Fruit fly (Drosophila melanogaster): ENCODE data around the gene CG43181.

Gene CG43181

dm6 chrX:350266-350665 is at the start of gene CG43181:
Gene CG43181, plus strand, starts transcription at chrX:350566.
- no peak for TF ChIP-seq CG17801 (GFP tag; optimal IDR thresholded peaks at IDR 0.05; ENCODE audit: partially characterized antibody)

DNA sequence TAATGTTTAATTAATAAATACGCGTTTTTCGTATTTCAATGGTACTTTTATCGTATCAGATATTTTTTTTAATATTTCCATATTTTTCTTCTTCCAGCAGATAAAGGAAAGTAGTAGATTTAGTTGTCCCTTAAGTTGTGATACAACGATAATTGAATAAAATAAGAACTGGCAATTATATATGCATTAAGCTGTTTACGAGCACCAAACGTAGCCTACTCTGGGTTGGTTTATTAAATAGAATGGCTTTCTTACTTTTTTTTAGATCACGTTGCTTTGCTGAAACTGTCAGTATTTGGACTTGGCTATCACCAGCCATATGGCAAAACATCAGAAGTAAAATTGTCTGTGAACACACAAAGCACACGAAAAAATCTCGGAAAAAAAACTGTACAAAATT is 43.0 kb upstream of the CG43181 start, which contains the start of gene CG12470:
CG12470 (plus strand) TSS at position 301 of the 400 bp plus-strand sequence.
- no peak for TF ChIP-seq CG17801 (GFP tag; optimal IDR thresholded peaks at IDR 0.05; ENCODE audit: partially characterized antibody)

- TF ChIP-seq CG17801 (GFP tag; optimal IDR thresholded peaks at IDR 0.05; ENCODE audit: partially characterized antibody), result no peak
These were observed 39.0 kb upstream of the CG43181 start for dm6 chrX:311328-311727.

dm6 chrX:314823-315222 is 35.5 kb upstream of the CG43181 start, which contains the start of gene Or1a:
Gene Or1a, plus strand, starts transcription at chrX:315123.
- no peak for TF ChIP-seq CG17801 (GFP tag; optimal IDR thresholded peaks at IDR 0.05; ENCODE audit: partially characterized antibody)

DNA sequence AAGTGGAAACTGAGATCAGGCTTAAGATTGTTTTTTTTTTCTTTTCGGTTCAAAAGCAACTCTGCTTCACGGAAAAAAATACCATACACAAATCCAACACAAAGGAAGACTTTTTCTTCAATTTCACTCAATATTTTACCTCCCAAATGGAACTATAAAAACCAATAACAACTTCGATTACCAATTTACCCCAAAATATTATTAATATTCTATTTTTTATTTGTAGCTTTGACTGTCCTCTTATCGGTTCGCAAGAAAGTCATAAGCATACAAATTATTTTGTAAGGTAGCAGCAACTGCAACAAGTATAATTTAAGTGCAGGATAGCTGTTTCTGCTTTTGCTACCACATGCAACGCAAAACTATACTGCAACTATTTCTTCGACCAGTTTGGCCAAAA is 16.4 kb upstream of the CG43181 start:
- no peak for TF ChIP-seq CG17801 (GFP tag; optimal IDR thresholded peaks at IDR 0.05; ENCODE audit: partially characterized antibody)

- no peak for TF ChIP-seq CG17801 (GFP tag; optimal IDR thresholded peaks at IDR 0.05; ENCODE audit: partially characterized antibody)
These were observed 15.6 kb upstream of the CG43181 start for dm6 chrX:334624-335292.

DNA sequence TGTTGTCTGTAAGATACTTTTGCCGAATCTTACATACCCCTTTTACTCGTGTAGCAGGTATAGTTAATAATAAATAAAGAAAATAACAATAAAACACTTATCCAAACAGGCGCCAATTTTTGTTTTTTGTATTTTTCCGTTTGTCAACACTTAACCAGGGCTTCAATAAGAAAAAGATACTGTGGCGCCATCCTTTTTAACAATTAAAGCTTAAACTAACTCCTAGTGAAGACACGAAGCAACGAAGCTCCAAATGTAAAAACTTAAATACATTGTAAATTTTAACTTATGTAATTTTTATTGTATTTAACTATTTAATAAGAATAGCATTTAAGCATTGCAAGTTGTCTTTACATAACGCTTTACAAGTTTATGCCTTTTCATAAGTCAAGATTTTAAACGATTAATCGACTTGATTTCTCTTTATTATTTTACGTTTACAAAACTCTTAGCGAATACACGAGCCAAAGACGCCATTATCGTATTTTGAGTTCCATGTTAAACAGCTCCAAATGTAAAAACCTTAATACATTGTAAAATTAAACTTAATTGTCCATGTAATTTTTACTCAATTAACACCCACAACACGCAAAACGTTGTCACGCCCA is 13.6 kb upstream of the CG43181 start:
- TF ChIP-seq CG17801 (GFP tag; optimal IDR thresholded peaks at IDR 0.05; ENCODE audit: partially characterized antibody), result no peak

dm6 chrX:338123-338527 is 12.2 kb upstream of the CG43181 start:
- TF ChIP-seq CG17801 (GFP tag; optimal IDR thresholded peaks at IDR 0.05; ENCODE audit: partially characterized antibody), result peak; percentile 58

dm6 chrX:339866-340571 is 10.3 kb upstream of the CG43181 start:
- no peak for TF ChIP-seq CG17801 (GFP tag; optimal IDR thresholded peaks at IDR 0.05; ENCODE audit: partially characterized antibody)

DNA sequence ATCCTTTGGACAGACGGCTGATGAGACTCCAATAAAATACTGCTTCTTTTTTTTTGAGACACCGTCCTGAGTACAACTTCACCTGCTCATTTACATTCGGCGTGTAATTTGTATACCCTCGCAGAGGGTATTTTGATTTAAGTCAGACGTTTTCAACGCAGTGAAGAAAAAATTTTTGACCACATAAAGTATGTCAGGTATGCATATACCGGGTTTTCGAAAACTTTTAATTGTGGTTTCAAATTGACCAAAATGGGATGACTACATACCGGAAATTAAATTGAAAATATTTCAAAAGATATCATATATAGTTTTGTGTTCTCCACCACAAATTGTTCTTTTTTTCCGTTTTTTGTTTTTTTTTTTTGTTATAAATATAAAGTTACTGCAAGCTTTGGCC is 9.6 kb upstream of the CG43181 start:
- TF ChIP-seq CG17801 (GFP tag; optimal IDR thresholded peaks at IDR 0.05; ENCODE audit: partially characterized antibody), result no peak

DNA sequence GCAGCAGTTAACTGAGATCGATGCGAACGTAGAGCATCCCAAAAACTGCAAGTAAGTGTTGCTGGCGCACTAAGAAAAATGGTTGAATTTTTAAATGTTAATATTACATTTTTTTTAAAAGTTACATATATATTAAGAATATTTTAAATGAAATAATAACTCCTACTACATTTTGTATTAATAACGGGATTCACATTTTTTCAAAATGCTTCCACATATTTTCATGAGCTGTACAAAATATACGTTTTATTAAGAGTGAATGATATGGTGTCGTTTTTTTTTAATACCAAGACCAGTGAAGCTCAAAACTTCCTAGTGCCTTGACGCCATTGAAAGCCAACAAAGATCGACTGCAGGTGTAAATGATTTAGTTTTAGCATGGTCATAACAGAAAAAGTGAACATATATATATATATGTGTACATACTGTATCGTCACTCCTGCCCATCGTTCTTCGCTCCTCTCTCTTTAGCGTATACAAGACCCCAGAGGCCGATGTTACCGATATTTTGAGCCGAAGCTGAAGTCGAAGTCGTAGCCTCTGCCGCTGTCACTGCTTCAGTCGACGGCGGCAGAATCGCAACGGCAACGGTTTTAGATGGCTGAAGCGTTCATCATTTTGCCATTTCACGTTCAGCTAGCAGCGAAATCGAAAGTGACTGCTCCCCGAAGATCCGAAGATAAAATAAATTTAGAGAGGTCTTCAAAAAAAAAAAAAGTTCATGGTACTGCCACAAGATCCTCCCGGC is 7.8 kb upstream of the CG43181 start:
- TF ChIP-seq CG17801 (GFP tag; optimal IDR thresholded peaks at IDR 0.05; ENCODE audit: partially characterized antibody), result no peak

DNA sequence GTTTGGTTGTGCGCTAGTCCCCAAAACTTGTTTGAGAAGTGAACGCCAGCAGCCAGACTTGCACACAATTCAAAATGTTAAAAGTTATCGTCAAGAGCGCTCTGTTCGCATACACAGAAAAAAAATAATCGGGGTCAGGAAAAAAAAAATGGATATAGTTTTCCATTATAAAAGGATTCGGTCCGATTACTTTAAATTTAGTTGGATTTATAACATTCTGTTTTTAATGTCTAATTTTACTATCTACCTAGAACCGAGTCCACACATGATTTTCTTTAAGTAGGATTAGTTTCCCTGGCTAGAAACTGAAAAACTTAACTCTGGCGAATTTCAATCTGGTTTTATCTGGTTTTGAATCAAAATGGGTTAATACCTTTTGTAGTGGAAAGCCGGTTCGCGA is 5.1 kb upstream of the CG43181 start:
- no peak for TF ChIP-seq CG17801 (GFP tag; optimal IDR thresholded peaks at IDR 0.05; ENCODE audit: partially characterized antibody)

DNA sequence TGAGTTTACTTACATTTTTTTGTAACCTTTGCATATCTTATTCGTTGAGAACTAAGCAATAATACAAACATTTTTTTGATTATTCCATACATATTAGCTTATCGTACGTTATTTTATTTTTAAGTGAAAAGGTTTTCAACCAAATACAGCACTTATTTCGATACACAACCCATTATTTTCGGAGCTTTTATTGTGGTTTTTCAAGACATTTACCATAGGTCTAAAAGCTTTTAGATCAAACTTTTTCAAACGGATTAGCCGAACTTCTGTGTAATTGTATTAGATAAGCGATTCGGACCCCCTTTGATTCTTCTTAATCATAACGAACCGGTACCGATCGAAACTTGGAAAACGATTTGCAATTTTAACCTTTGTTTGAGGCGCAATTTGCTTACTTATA is 604 bp downstream of the CG43181 start:
- no peak for TF ChIP-seq CG17801 (GFP tag; optimal IDR thresholded peaks at IDR 0.05; ENCODE audit: partially characterized antibody)

DNA sequence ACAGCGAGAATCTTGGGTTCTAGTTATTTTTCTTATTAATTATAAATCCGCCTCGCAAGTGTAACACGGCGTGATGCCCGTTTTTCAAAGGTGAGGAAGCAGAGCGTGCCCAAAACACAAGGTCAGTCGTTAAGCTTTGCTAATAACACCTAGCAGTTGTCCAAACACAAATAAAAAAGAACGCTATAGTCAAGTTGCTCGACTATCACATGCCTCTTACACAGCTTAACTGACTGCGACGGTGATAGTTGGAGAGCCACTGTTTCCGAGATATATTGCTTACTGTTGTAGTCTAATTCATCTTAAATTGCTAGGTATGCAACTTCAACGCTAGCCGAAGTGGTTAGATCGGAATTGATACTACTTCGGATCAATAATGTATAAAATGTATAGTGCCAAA is 1.2 kb downstream of the CG43181 start:
- TF ChIP-seq CG17801 (GFP tag; optimal IDR thresholded peaks at IDR 0.05; ENCODE audit: partially characterized antibody), result no peak

DNA sequence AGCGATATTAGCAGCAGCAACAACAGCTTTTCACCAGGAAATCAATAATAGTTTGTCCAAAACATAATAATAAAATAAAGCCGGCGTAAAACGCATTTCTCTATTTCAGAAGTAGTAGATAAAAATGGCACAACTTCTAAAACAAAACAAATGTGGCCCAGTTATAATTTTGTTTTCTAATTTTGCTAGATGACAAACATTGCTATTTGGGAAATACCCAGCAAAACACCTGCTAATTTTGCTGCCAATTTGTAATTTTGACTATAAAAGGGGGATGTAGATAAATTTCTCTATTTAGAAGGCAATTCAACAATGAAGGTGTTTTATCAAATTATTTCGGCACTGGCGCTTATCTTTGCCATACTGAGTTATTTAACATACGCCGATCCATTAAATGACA is 2.4 kb downstream of the CG43181 start, which contains the start of gene CG43182:
CG43182 (plus strand) TSS at position 301 of the 400 bp plus-strand sequence.
- TF ChIP-seq CG17801 (GFP tag; optimal IDR thresholded peaks at IDR 0.05; ENCODE audit: partially characterized antibody), result no peak
